Worm (Caenorhabditis elegans): ENCODE results near the gene K02E10.7.

Gene K02E10.7

ce11 chrX:2495865-2496314, 12.5 kb downstream of the K02E10.7 start, which contains the start of gene rabr-1 (continued):
- TF ChIP-seq Y55F3AM.14 (GFP tag; optimal IDR thresholded peaks at IDR 0.05) (no peak), mbf-1 (tag; optimal IDR thresholded peaks at IDR 0.05) (no peak), nhr-12 (tag; optimal IDR thresholded peaks at IDR 0.05) (no peak), mab-5 (tag; optimal IDR thresholded peaks at IDR 0.05) (no peak), nhr-11 (tag; optimal IDR thresholded peaks at IDR 0.05) (no peak), ceh-16 (tag; optimal IDR thresholded peaks at IDR 0.05) (peak; percentile 34), lin-13 (GFP tag; optimal IDR thresholded peaks at IDR 0.05) (peak; percentile 11), egl-27 (tag; optimal IDR thresholded peaks at IDR 0.05) (peak; percentile 59), zag-1 (tag; optimal IDR thresholded peaks at IDR 0.05) (no peak), elt-3 (tag; optimal IDR thresholded peaks at IDR 0.05) (no peak)

- TF ChIP-seq nhr-129 (tag; optimal IDR thresholded peaks at IDR 0.05) (no peak), nhr-6 (tag; optimal IDR thresholded peaks at IDR 0.05) (no peak), mab-5 (tag; optimal IDR thresholded peaks at IDR 0.05) (no peak), ceh-16 (tag; optimal IDR thresholded peaks at IDR 0.05) (no peak), C34F6.9 (tag; optimal IDR thresholded peaks at IDR 0.05) (no peak), nhr-23 (tag; optimal IDR thresholded peaks at IDR 0.05) (no peak), peb-1 (tag; optimal IDR thresholded peaks at IDR 0.05) (no peak), snpc-4 (tag; optimal IDR thresholded peaks at IDR 0.05) (no peak)
These were observed 14.1 kb downstream of the K02E10.7 start for ce11 chrX:2494296-2494695.

ce11 chrX:2493586-2494175, 14.7 kb downstream of the K02E10.7 start:
- TF ChIP-seq aly-2 (tag; optimal IDR thresholded peaks at IDR 0.05) (no peak), nhr-6 (tag; optimal IDR thresholded peaks at IDR 0.05) (no peak), snpc-4 (tag; optimal IDR thresholded peaks at IDR 0.05) (peak; percentile 19)

ce11 chrX:2488526-2489098, 19.7 kb downstream of the K02E10.7 start, which contains the start of gene hid-1:
TSS of gene hid-1 (plus strand) at chrX:2489048.
- no peak for TF ChIP-seq nhr-21 (tag; optimal IDR thresholded peaks at IDR 0.05)
- TF ChIP-seq lsy-2 (tag; optimal IDR thresholded peaks at IDR 0.05) = peak in 1 of 2 experiments; percentile 13
- no peak for TF ChIP-seq ztf-1 (GFP tag; conservative IDR thresholded peaks at IDR 0.05)
- TF ChIP-seq nhr-129 (tag; optimal IDR thresholded peaks at IDR 0.05) = no peak
- TF ChIP-seq unc-55 (GFP tag; optimal IDR thresholded peaks at IDR 0.05) = no peak
- peak; percentile 21 for TF ChIP-seq sem-4 (tag; optimal IDR thresholded peaks at IDR 0.05)
- no peak for TF ChIP-seq ama-1 (optimal IDR thresholded peaks at IDR 0.05)
- peak; percentile 2 for TF ChIP-seq lin-11 (tag; optimal IDR thresholded peaks at IDR 0.05)
- no peak for TF ChIP-seq Y55F3AM.14 (GFP tag; optimal IDR thresholded peaks at IDR 0.05)
- TF ChIP-seq sma-9 (GFP tag; optimal IDR thresholded peaks at IDR 0.05) = peak; percentile 14
- TF ChIP-seq sma-9 (tag; optimal IDR thresholded peaks at IDR 0.05) = no peak
- TF ChIP-seq alr-1 (tag; optimal IDR thresholded peaks at IDR 0.05) = no peak
- no peak for TF ChIP-seq ZK546.5 (tag; optimal IDR thresholded peaks at IDR 0.05)
- TF ChIP-seq C34F6.9 (tag; optimal IDR thresholded peaks at IDR 0.05) = peak; percentile 51
- TF ChIP-seq elt-1 (tag; optimal IDR thresholded peaks at IDR 0.05) = no peak
- no peak for TF ChIP-seq ceh-16 (tag; optimal IDR thresholded peaks at IDR 0.05)
- TF ChIP-seq nhr-237 (tag; optimal IDR thresholded peaks at IDR 0.05) = no peak
- TF ChIP-seq fos-1 (tag; optimal IDR thresholded peaks at IDR 0.05) = no peak
- no peak for TF ChIP-seq skn-1 (tag; optimal IDR thresholded peaks at IDR 0.05)

ce11 chrX:2483078-2483477, 25.3 kb downstream of the K02E10.7 start, which contains the start of gene K02E10.4:
TSS of gene K02E10.4 (plus strand) at chrX:2483263.
- TF ChIP-seq zag-1 (tag; optimal IDR thresholded peaks at IDR 0.05) = no peak
- TF ChIP-seq blmp-1 (tag; optimal IDR thresholded peaks at IDR 0.05; ENCODE audit: insufficient read depth) = no peak
- TF ChIP-seq snpc-4 (tag; optimal IDR thresholded peaks at IDR 0.05) = no peak
- no peak for TF ChIP-seq C34F6.9 (tag; optimal IDR thresholded peaks at IDR 0.05)
- no peak for TF ChIP-seq unc-55 (GFP tag; optimal IDR thresholded peaks at IDR 0.05)
- no peak for TF ChIP-seq skn-1 (tag; optimal IDR thresholded peaks at IDR 0.05)
- no peak for TF ChIP-seq peb-1 (tag; optimal IDR thresholded peaks at IDR 0.05)
- no peak for TF ChIP-seq lin-11 (tag; optimal IDR thresholded peaks at IDR 0.05)
- TF ChIP-seq egl-27 (tag; optimal IDR thresholded peaks at IDR 0.05) = no peak
- no peak for TF ChIP-seq nhr-25 (tag; optimal IDR thresholded peaks at IDR 0.05)
- TF ChIP-seq mdl-1 (tag; optimal IDR thresholded peaks at IDR 0.05) = no peak
- TF ChIP-seq nhr-12 (tag; optimal IDR thresholded peaks at IDR 0.05) = no peak
- TF ChIP-seq dmd-4 (tag; optimal IDR thresholded peaks at IDR 0.05) = no peak
- no peak for TF ChIP-seq nhr-11 (tag; optimal IDR thresholded peaks at IDR 0.05)
- no peak for TF ChIP-seq alr-1 (tag; optimal IDR thresholded peaks at IDR 0.05)
- no peak for TF ChIP-seq lin-39 (tag; optimal IDR thresholded peaks at IDR 0.05)
- no peak for TF ChIP-seq nhr-129 (tag; optimal IDR thresholded peaks at IDR 0.05)

All from whole organism, L2 larva.